Worm (Caenorhabditis elegans): ENCODE data around the gene srh-125.

DNA sequence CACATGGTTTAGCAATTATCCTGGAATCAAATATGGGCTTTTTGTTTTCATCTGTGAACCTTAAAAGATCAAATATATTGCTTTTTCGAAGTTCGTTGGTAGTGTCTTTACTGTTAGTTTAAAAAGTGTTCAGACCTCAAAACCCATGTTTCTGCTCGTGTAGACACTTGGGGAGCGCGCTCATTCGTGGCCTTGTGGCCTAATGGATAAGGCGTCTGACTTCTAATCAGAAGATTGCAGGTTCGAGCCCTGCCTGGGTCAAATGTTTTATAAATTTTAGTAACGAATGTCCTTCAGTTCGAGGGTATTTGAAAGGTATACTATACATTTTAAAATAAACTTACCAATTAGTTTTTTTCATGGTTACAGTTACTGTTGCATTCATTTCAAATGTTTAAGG lies 29.5 kb upstream of the srh-125 start:
- TF ChIP-seq nhr-237 (tag; optimal IDR thresholded peaks at IDR 0.05), result no peak
- TF ChIP-seq unc-62 (GFP tag; optimal IDR thresholded peaks at IDR 0.05), result no peak
- no peak for TF ChIP-seq fkh-10 (GFP tag; optimal IDR thresholded peaks at IDR 0.05)
- no peak for TF ChIP-seq nhr-28 (tag; optimal IDR thresholded peaks at IDR 0.05)
- TF ChIP-seq lin-39 (tag; optimal IDR thresholded peaks at IDR 0.05), result no peak

All from whole organism, L1 larva.